Worm (Caenorhabditis elegans): ENCODE results near the gene cbp-1.
A peak's percentile ranks its signal among the peaks of the same experiment; 100 is the strongest.

Gene cbp-1

ce11 chrIII:9731313-9731912 is 34.9 kb upstream of the cbp-1 start:
- no peak for TF ChIP-seq fos-1 (tag; optimal IDR thresholded peaks at IDR 0.05)
- TF ChIP-seq unc-62 (GFP tag; optimal IDR thresholded peaks at IDR 0.05), result peak; percentile 42
- no peak for TF ChIP-seq aly-2 (tag; optimal IDR thresholded peaks at IDR 0.05)
- no peak for TF ChIP-seq nhr-23 (tag; optimal IDR thresholded peaks at IDR 0.05)
- peak; percentile 66 for TF ChIP-seq lin-39 (tag; optimal IDR thresholded peaks at IDR 0.05)

- TF ChIP-seq nhr-23 (tag; optimal IDR thresholded peaks at IDR 0.05) (peak; percentile 63), nhr-67 (tag; optimal IDR thresholded peaks at IDR 0.05) (no peak), nhr-25 (tag; optimal IDR thresholded peaks at IDR 0.05) (peak; percentile 2), egl-5 (tag; optimal IDR thresholded peaks at IDR 0.05) (no peak)
Measured at ce11 chrIII:9733333-9733732, 33.0 kb upstream of the cbp-1 start.

DNA sequence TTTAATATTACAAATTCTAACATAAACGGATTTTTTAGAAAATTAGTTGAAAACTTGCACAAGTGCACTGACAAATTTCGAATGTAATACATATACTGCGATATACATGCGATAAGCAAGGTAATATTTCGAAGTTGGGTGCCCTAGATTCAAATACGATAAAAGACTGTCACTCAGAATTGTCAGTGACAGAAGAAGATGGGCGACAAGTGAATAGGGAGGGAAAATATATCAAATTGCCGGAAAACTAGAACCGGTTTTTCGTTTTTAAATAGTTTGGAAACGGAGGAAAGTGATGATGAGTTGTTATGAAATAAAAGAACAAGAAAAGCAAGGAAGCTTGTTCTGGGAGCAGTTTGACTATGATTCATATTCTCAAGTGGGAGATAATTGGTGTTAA is 32.3 kb upstream of the cbp-1 start:
- TF ChIP-seq mdl-1 (tag; optimal IDR thresholded peaks at IDR 0.05) (no peak), mml-1 (tag; optimal IDR thresholded peaks at IDR 0.05) (no peak), nhr-25 (tag; optimal IDR thresholded peaks at IDR 0.05) (no peak), ceh-16 (tag; optimal IDR thresholded peaks at IDR 0.05) (no peak), nhr-43 (tag; optimal IDR thresholded peaks at IDR 0.05; ENCODE audit: poor library complexity, severe bottlenecking) (no peak), lsy-12 (tag; optimal IDR thresholded peaks at IDR 0.05) (no peak)

- TF ChIP-seq pqm-1 (tag; optimal IDR thresholded peaks at IDR 0.05) (no peak), nfya-1 (tag; optimal IDR thresholded peaks at IDR 0.05; ENCODE audit: insufficient read depth) (no peak), nhr-28 (tag; optimal IDR thresholded peaks at IDR 0.05) (no peak), pha-4 (tag; optimal IDR thresholded peaks at IDR 0.05) (peak; percentile 97), jun-1 (tag; optimal IDR thresholded peaks at IDR 0.05) (no peak), elt-1 (tag; optimal IDR thresholded peaks at IDR 0.05) (no peak), lin-15B (tag; optimal IDR thresholded peaks at IDR 0.05) (no peak)
Measured at ce11 chrIII:9735857-9736256, 30.5 kb upstream of the cbp-1 start, which contains the start of gene dao-6. Gene dao-6 (minus strand): TSS chrIII:9736201.

DNA sequence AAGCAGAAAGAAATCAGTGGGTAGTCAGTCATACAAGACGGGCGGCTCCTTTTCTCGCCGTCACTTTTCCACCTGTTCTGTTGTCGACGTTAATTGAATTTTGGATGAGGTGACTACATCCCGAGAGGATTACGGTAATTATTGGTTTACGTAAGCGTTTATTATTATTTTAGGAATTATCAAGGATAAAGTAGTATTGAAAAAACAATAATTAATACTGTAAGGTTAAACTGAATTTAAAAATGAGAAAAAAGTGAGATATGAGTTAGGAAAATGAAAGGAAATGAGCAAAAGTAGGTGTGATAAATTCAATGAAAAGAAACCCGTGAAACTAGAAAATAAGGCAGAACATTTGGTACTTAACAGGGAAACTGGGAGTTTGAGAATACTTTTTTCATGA is 27.4 kb upstream of the cbp-1 start, which contains the start of gene hlh-4:
Gene hlh-4, minus strand, starts transcription at position 101 of the 400 bp plus-strand sequence.
- TF ChIP-seq egl-27 (tag; optimal IDR thresholded peaks at IDR 0.05) (no peak), fkh-2 (tag; optimal IDR thresholded peaks at IDR 0.05) (no peak)

DNA sequence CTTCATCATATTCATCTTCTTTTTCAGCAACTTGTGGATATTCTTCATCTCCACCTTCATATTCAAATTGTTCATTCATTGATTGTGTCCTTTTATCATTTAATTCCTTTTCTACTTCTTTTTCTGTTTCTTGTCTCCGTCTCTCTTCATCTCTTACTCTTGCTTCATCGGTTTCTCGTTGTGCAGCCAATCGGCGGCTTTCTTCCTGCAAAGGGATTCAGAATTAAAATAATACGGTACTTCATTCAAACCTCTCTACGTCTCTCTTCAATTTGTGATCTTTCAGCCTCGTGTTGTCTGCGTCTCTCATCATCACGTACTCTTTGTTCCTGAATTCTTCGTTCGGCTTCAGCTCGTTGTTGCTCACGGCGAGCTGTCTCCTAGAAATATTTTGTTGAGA is 25.6 kb upstream of the cbp-1 start:
- TF ChIP-seq nhr-43 (tag; optimal IDR thresholded peaks at IDR 0.05; ENCODE audit: poor library complexity, severe bottlenecking) (no peak), nfya-1 (tag; optimal IDR thresholded peaks at IDR 0.05; ENCODE audit: insufficient read depth) (peak; percentile 87), nhr-28 (tag; optimal IDR thresholded peaks at IDR 0.05) (no peak), elt-3 (tag; optimal IDR thresholded peaks at IDR 0.05) (no peak)

ce11 chrIII:9741985-9742384 is 24.3 kb upstream of the cbp-1 start:
- TF ChIP-seq snpc-4 (tag; optimal IDR thresholded peaks at IDR 0.05), result no peak
- TF ChIP-seq nfya-1 (tag; optimal IDR thresholded peaks at IDR 0.05; ENCODE audit: insufficient read depth), result peak; percentile 4

DNA sequence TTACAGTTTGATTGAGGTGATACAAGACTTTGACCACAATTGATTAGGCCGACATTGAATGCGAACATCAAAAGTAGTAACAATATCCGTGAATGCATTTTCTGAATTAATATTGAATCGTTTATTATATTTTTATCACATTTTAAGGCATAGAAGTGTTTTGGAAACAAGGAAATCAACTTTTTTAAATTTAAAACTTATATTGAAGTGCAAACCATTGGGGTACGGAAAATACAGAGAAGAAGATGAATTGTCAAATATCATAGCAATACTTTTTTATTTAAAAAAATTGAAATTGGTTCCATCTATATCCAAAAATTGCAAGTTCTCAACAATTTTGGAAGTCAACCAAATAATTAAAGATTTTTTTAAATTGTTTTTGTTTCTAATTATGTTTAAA is 23.1 kb upstream of the cbp-1 start, which contains the start of gene T05G5.1:
Gene T05G5.1, minus strand, starts transcription at position 101 of the 400 bp plus-strand sequence.
- no peak for TF ChIP-seq snpc-4 (tag; optimal IDR thresholded peaks at IDR 0.05)
- no peak for TF ChIP-seq skn-1 (tag; optimal IDR thresholded peaks at IDR 0.05)
- no peak for TF ChIP-seq mml-1 (tag; optimal IDR thresholded peaks at IDR 0.05)
- no peak for TF ChIP-seq R02D3.7 (tag; optimal IDR thresholded peaks at IDR 0.05)
- TF ChIP-seq ztf-4 (tag; optimal IDR thresholded peaks at IDR 0.05), result no peak
- no peak for TF ChIP-seq ztf-11 (tag; optimal IDR thresholded peaks at IDR 0.05)
- no peak for TF ChIP-seq lin-39 (tag; optimal IDR thresholded peaks at IDR 0.05)
- no peak for TF ChIP-seq fos-1 (tag; optimal IDR thresholded peaks at IDR 0.05)
- no peak for TF ChIP-seq unc-39 (tag; optimal IDR thresholded peaks at IDR 0.05)
- TF ChIP-seq ceh-82 (tag; optimal IDR thresholded peaks at IDR 0.05), result no peak
- no peak for TF ChIP-seq jun-1 (tag; optimal IDR thresholded peaks at IDR 0.05)
- TF ChIP-seq pqm-1 (tag; optimal IDR thresholded peaks at IDR 0.05), result no peak
- no peak for TF ChIP-seq ama-1 (optimal IDR thresholded peaks at IDR 0.05)
- TF ChIP-seq eor-1 (tag; optimal IDR thresholded peaks at IDR 0.05), result no peak
- TF ChIP-seq ceh-16 (tag; optimal IDR thresholded peaks at IDR 0.05), result no peak
- TF ChIP-seq nhr-12 (tag; optimal IDR thresholded peaks at IDR 0.05), result no peak
- no peak for TF ChIP-seq ZK546.5 (tag; optimal IDR thresholded peaks at IDR 0.05)
- TF ChIP-seq nhr-28 (tag; optimal IDR thresholded peaks at IDR 0.05), result no peak
- TF ChIP-seq fkh-2 (tag; optimal IDR thresholded peaks at IDR 0.05), result no peak

Measured in whole organism, L3 larva.